Worm (Caenorhabditis elegans) whole organism, L4/young adult: ENCODE data around the gene C10A4.7.
"Not testable (repeated sequence)": the region's sequence is repeated elsewhere in the genome, so short reads cannot be mapped to it uniquely, and the experiment has no call there.

Source experiments
- W03F9.2 ChIP-seq: fragments of 150-350 bp; optimal IDR thresholded peaks from 2 replicates; lab custom pipeline; 2014; ENCODE audit warnings: missing biosample characterization, missing genetic modification characterization
- dao-5 ChIP-seq: sonication (generic microtip); optimal IDR thresholded peaks from 2 replicates; lab custom pipeline; 2016; ENCODE audit warnings: missing genotype, missing genetic modification characterization, moderate library complexity, missing compliant biosample characterization
- him-1 ChIP-seq: sonication (generic microtip); optimal IDR thresholded peaks from 2 replicates; lab custom pipeline; 2016; ENCODE audit warnings: missing genotype, missing genetic modification reagents, missing genetic modification characterization, missing compliant biosample characterization

Gene C10A4.7

ce11 chrX:7390270-7390669 lies 25.1 kb downstream of the C10A4.7 start, which contains the start of gene C10A4.6:
Gene C10A4.6, plus strand, starts transcription at chrX:7390570.
- TF ChIP-seq W03F9.2 (tag; lab: Kevin White, UChicago) (no peak), dao-5 (no peak), him-1 (tag; lab: Kevin White, UChicago) (no peak)

- TF ChIP-seq dao-5, result no peak
- no peak for TF ChIP-seq him-1 (tag; lab: Kevin White, UChicago)
Observed at ce11 chrX:7378608-7379007, 36.7 kb downstream of the C10A4.7 start.

- no peak for TF ChIP-seq W03F9.2 (tag; lab: Kevin White, UChicago)
- TF ChIP-seq him-1 (tag; lab: Kevin White, UChicago), result no peak
- no peak for TF ChIP-seq dao-5
Observed at ce11 chrX:7376941-7377340, 38.4 kb downstream of the C10A4.7 start, which contains the start of gene npr-8. Gene npr-8, plus strand, starts transcription at chrX:7377302.

- no peak for TF ChIP-seq him-1 (tag; lab: Kevin White, UChicago)
- no peak for TF ChIP-seq W03F9.2 (tag; lab: Kevin White, UChicago)
- no peak for TF ChIP-seq dao-5
Observed at ce11 chrX:7371945-7372344, 43.4 kb downstream of the C10A4.7 start.

- TF ChIP-seq dao-5, result no peak
- no peak for TF ChIP-seq him-1 (tag; lab: Kevin White, UChicago)
- TF ChIP-seq W03F9.2 (tag; lab: Kevin White, UChicago), result no peak
Observed at ce11 chrX:7369770-7370169, 45.5 kb downstream of the C10A4.7 start.

- TF ChIP-seq W03F9.2 (tag; lab: Kevin White, UChicago); him-1 (tag; lab: Kevin White, UChicago); dao-5: not testable (repeated sequence)
Observed at ce11 chrX:7365267-7365666, 50.1 kb downstream of the C10A4.7 start, which contains the start of gene C56G3.2. Gene C56G3.2, plus strand, starts transcription at chrX:7365567.
